Fruit fly (Drosophila melanogaster) whole organism, wandering third instar larva: Measurements from ENCODE around the gene LysRS.

ENCODE experiments used
- GATAd ChIP-seq: sonication (Bioruptor generic); optimal IDR thresholded peaks from 2 replicates; lab custom pipeline; 2016; ENCODE audit warnings: missing biosample characterization, missing genetic modification characterization
- pan ChIP-seq: fragments of >200 bp; optimal IDR thresholded peaks from 2 replicates; lab custom pipeline; 2017

- TF ChIP-seq pan (lab: Kevin White, UChicago) (no peak), GATAd (GFP tag; lab: Kevin White, UChicago) (no peak)
Observed at dm6 chrX:9652006-9652405, 43.3 kb upstream of the LysRS start.
